Fruit fly (Drosophila melanogaster): ENCODE measurements around the gene nau.

nau gene

dm6 chr3R:23722680-23723372 lies 4.7 kb upstream of the nau start, which contains the start of gene CG10365 (continued):
- TF ChIP-seq tap (tag; optimal IDR thresholded peaks at IDR 0.05) (peak; percentile 71), onecut (GFP tag; IDR thresholded peaks at IDR 0.05) (peak; percentile 74), CG16815 (GFP tag; optimal IDR thresholded peaks at IDR 0.05) (peak; percentile 45), Ssrp (tag; optimal IDR thresholded peaks at IDR 0.05) (peak; percentile 81), CG1529 (GFP tag; optimal IDR thresholded peaks at IDR 0.05) (peak; percentile 17), psq (GFP tag; optimal IDR thresholded peaks at IDR 0.05) (peak; percentile 52), zfh2 (GFP tag; optimal IDR thresholded peaks at IDR 0.05) (no peak), CG16813 (GFP tag; IDR thresholded peaks at IDR 0.05; ENCODE audit: partially characterized antibody) (no peak), stc (GFP tag; IDR thresholded peaks at IDR 0.05) (peak; percentile 90), Neu2 (GFP tag; optimal IDR thresholded peaks at IDR 0.05; ENCODE audit: borderline replicate concordance) (no peak), cas (GFP tag; IDR thresholded peaks at IDR 0.05) (0 out of 2 replicates have a peak, but pooled peaks have one; percentile 50), E2f1 (GFP tag; IDR thresholded peaks at IDR 0.05) (peak; percentile 86), CG8944 (GFP tag; optimal IDR thresholded peaks at IDR 0.05) (no peak), exex (tag; optimal IDR thresholded peaks at IDR 0.05) (peak; percentile 66), CG10543 (GFP tag; optimal IDR thresholded peaks at IDR 0.05) (peak; percentile 69), zf30C (GFP tag; optimal IDR thresholded peaks at IDR 0.05) (peak; percentile 59), ems (GFP tag; optimal IDR thresholded peaks at IDR 0.05) (no peak), CG10565 (GFP tag; optimal IDR thresholded peaks at IDR 0.05) (no peak), az2 (GFP tag; optimal IDR thresholded peaks at IDR 0.05) (peak; percentile 81), CG30020 (tag; optimal IDR thresholded peaks at IDR 0.05) (no peak), row (GFP tag; IDR thresholded peaks at IDR 0.05) (peak; percentile 91), Lim3 (GFP tag; IDR thresholded peaks at IDR 0.05) (no peak), CG13894 (tag; optimal IDR thresholded peaks at IDR 0.05) (peak; percentile 86), dati (GFP tag; IDR thresholded peaks at IDR 0.05) (peak; percentile 38; the same call in 1 of the 2 replicates), kay (GFP tag; optimal IDR thresholded peaks at IDR 0.05) (peak; percentile 40), CG11247 (GFP tag; IDR thresholded peaks at IDR 0.05) (peak; percentile 78), CG12391 (tag; optimal IDR thresholded peaks at IDR 0.05) (peak; percentile 94), crol (GFP tag; IDR thresholded peaks at IDR 0.05) (peak; percentile 77), CG7786 (GFP tag; optimal IDR thresholded peaks at IDR 0.05) (no peak), gcm2 (GFP tag; optimal IDR thresholded peaks at IDR 0.05) (no peak), D19B (GFP tag; optimal IDR thresholded peaks at IDR 0.05) (peak; percentile 61), her (GFP tag; optimal IDR thresholded peaks at IDR 0.05) (no peak), CG9215 (GFP tag; IDR thresholded peaks at IDR 0.05) (peak; percentile 81), CG31224 (GFP tag; IDR thresholded peaks at IDR 0.05) (no peak), Xbp1 (GFP tag; optimal IDR thresholded peaks at IDR 0.05) (peak; percentile 77), crc (GFP tag; optimal IDR thresholded peaks at IDR 0.05) (no peak), peb (GFP tag; IDR thresholded peaks at IDR 0.05) (peak; percentile 24; the same call in 1 of the 2 replicates), Fer2 (tag; optimal IDR thresholded peaks at IDR 0.05) (peak; percentile 75), sug (tag; optimal IDR thresholded peaks at IDR 0.05) (peak; percentile 36), gsb (GFP tag; IDR thresholded peaks at IDR 0.05) (0 out of 2 replicates have a peak, but pooled peaks have one; percentile 33), Hmr (GFP tag; optimal IDR thresholded peaks at IDR 0.05) (peak; percentile 94), CG30431 (GFP tag; optimal IDR thresholded peaks at IDR 0.05) (no peak), Atf6 (GFP tag; IDR thresholded peaks at IDR 0.05) (peak; percentile 94), hb (GFP tag; IDR thresholded peaks at IDR 0.05; ENCODE audit: partially characterized antibody) (no peak), D (optimal IDR thresholded peaks at IDR 0.05) (no peak), D (GFP tag; optimal IDR thresholded peaks at IDR 0.05) (peak; percentile 42), CG4424 (GFP tag; optimal IDR thresholded peaks at IDR 0.05) (peak; percentile 82), Deaf1 (tag; optimal IDR thresholded peaks at IDR 0.05) (peak; percentile 40), sqz (GFP tag; optimal IDR thresholded peaks at IDR 0.05) (peak; percentile 52), vfl (GFP tag; optimal IDR thresholded peaks at IDR 0.05) (no peak), CG31388 (GFP tag; optimal IDR thresholded peaks at IDR 0.05) (peak; percentile 32)
